Worm (Caenorhabditis elegans): ENCODE data around the gene EGAP2.2.

DNA sequence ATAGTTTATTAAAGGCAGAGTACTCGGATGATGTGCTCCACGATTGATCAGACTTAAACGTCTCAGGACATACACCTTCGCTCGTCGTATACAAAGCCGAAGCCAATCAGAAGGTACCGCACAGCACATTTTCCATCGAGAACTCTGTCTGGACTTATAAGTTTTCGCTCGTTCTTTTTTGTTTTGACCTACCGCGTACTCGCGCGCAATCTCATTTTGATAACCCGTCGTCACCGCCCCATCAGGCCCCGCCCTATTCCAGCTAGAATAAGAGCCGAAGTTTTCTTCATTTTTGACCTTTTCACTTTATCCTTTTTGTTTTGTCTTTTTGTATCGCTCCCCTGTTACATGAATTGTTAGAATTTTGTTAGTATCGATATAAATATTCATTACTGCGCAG, at the start of gene EGAP2.2:
- TF ChIP-seq pqm-1 (tag; optimal IDR thresholded peaks at IDR 0.05) = no peak
- TF ChIP-seq elt-2 (tag; optimal IDR thresholded peaks at IDR 0.05) = no peak
- TF ChIP-seq mml-1 (tag; optimal IDR thresholded peaks at IDR 0.05) = no peak
- TF ChIP-seq elt-3 (tag; optimal IDR thresholded peaks at IDR 0.05) = no peak
- TF ChIP-seq nhr-43 (tag; optimal IDR thresholded peaks at IDR 0.05; ENCODE audit: poor library complexity, severe bottlenecking) = no peak
- TF ChIP-seq elt-1 (tag; optimal IDR thresholded peaks at IDR 0.05) = no peak
- no peak for TF ChIP-seq ztf-11 (tag; optimal IDR thresholded peaks at IDR 0.05)
- no peak for TF ChIP-seq ZK546.5 (tag; optimal IDR thresholded peaks at IDR 0.05)
